Worm (Caenorhabditis elegans) whole organism, young adult: ENCODE data around the gene F20C5.5.

ENCODE experiments used
- B0261.1 ChIP-seq: sonication (generic microtip); optimal IDR thresholded peaks from 2 replicates; lab custom pipeline; 2016; ENCODE audit warnings: mild to moderate bottlenecking, missing genetic modification characterization, moderate library complexity, missing compliant biosample characterization
- B0336.3 ChIP-seq: fragments of 200-800 bp; sonication (Bioruptor generic); IDR thresholded peaks from 2 replicates; pipeline ENCODE4 v1.3.6; 2022; ENCODE audit warnings: missing genetic modification characterization, missing compliant biosample characterization
- C17E4.6 ChIP-seq: fragments of 200-800 bp; sonication (Bioruptor generic); IDR thresholded peaks from 2 replicates; pipeline ENCODE4 v1.3.6; 2022; ENCODE audit warnings: missing genetic modification reagents, missing genetic modification characterization, missing compliant biosample characterization
- F23B12.7 ChIP-seq: sonication (generic microtip); optimal IDR thresholded peaks from 2 replicates; lab custom pipeline; 2017; ENCODE audit warnings: missing genetic modification characterization, mild to moderate bottlenecking, missing compliant biosample characterization, antibody characterized with exemption, moderate library complexity; ENCODE audit not compliant: insufficient read depth
- K12H6.12 ChIP-seq: fragments of 200-800 bp; sonication (Bioruptor generic); optimal IDR thresholded peaks from 2 replicates; lab custom pipeline; 2018; ENCODE audit warnings: mild to moderate bottlenecking, missing genetic modification characterization, missing compliant biosample characterization
- ZK185.1 ChIP-seq: sonication (generic microtip); optimal IDR thresholded peaks from 2 replicates; lab custom pipeline; 2016; ENCODE audit warnings: mild to moderate bottlenecking, missing genetic modification characterization, missing compliant biosample characterization; ENCODE audit not compliant: poor library complexity, severe bottlenecking
- aptf-2 ChIP-seq: fragments of 200-800 bp; sonication (Bioruptor generic); conservative IDR thresholded peaks from 2 replicates; pipeline ENCODE4 v1.3.6; 2022; ENCODE audit warnings: missing genetic modification reagents, missing genetic modification characterization, missing compliant biosample characterization
- athp-1 ChIP-seq: sonication (generic microtip); optimal IDR thresholded peaks from 2 replicates; lab custom pipeline; 2017; ENCODE audit warnings: mild to moderate bottlenecking, missing genetic modification characterization, missing compliant biosample characterization
- attf-3 ChIP-seq: fragments of 200-800 bp; sonication (Bioruptor generic); conservative IDR thresholded peaks from 2 replicates; pipeline ENCODE4 v1.3.6; 2022; ENCODE audit warnings: missing genetic modification reagents, missing genetic modification characterization, missing compliant biosample characterization
- attf-6 ChIP-seq: fragments of 200-800 bp; sonication (Bioruptor generic); IDR thresholded peaks from 2 replicates; pipeline ENCODE4 v1.3.6; 2022; ENCODE audit warnings: missing genetic modification reagents, missing genetic modification characterization, missing compliant biosample characterization
- cebp-1 ChIP-seq, 2 experiments: fragments of 200-800 bp in 1 of 2; sonication (Bioruptor generic) in 1 of 2; sonication (generic microtip) in 1 of 2; IDR thresholded peaks in 1 of 2; optimal IDR thresholded peaks in 1 of 2; 2 replicates each; pipeline versions ENCODE4 v1.3.6 to Lab custom; 2017 to 2022; ENCODE audit warnings: missing compliant biosample characterization in 2 of 2, missing genetic modification characterization in 2 of 2, mild to moderate bottlenecking in 1 of 2, missing genetic modification reagents in 1 of 2, moderate library complexity in 1 of 2
- ceh-27 ChIP-seq: fragments of 200-800 bp; sonication (Bioruptor generic); optimal IDR thresholded peaks from 2 replicates; lab custom pipeline; 2018; ENCODE audit warnings: mild to moderate bottlenecking, missing genetic modification characterization, moderate library complexity, missing compliant biosample characterization
- ceh-58 ChIP-seq: fragments of 200-800 bp; sonication (Bioruptor generic); IDR thresholded peaks from 2 replicates; pipeline ENCODE4 v1.3.6; 2022; ENCODE audit warnings: missing genetic modification characterization, missing compliant biosample characterization
- ceh-79 ChIP-seq: sonication (generic microtip); optimal IDR thresholded peaks from 2 replicates; lab custom pipeline; 2017; ENCODE audit warnings: mild to moderate bottlenecking, missing genetic modification characterization, missing compliant biosample characterization
- chd-7 ChIP-seq: sonication (generic microtip); optimal IDR thresholded peaks from 2 replicates; lab custom pipeline; 2016; ENCODE audit warnings: mild to moderate bottlenecking, missing genetic modification characterization, moderate library complexity, missing compliant biosample characterization
- dox-1 ChIP-seq: fragments of 200-800 bp; sonication (Bioruptor generic); IDR thresholded peaks from 2 replicates; pipeline ENCODE4 v1.3.6; 2022; ENCODE audit warnings: missing genetic modification reagents, missing genetic modification characterization, missing compliant biosample characterization
- dpff-1 ChIP-seq: sonication (generic microtip); optimal IDR thresholded peaks from 2 replicates; lab custom pipeline; 2017; ENCODE audit warnings: mild to moderate bottlenecking, missing genetic modification characterization, missing compliant biosample characterization
- ekl-4 ChIP-seq: fragments of 200-800 bp; sonication (Bioruptor generic); IDR thresholded peaks from 2 replicates; pipeline ENCODE4 v1.3.6; 2022; ENCODE audit warnings: missing genetic modification reagents, missing genetic modification characterization, missing compliant biosample characterization
- gei-17 ChIP-seq: fragments of 200-800 bp; sonication (Bioruptor generic); optimal IDR thresholded peaks from 2 replicates; lab custom pipeline; 2018; ENCODE audit warnings: mild to moderate bottlenecking, missing genetic modification characterization, missing compliant biosample characterization
- him-1 ChIP-seq: sonication (generic microtip); optimal IDR thresholded peaks from 2 replicates; lab custom pipeline; 2016; ENCODE audit warnings: missing genotype, missing genetic modification reagents, missing genetic modification characterization, missing compliant biosample characterization
- hmg-1.2 ChIP-seq: fragments of 200-800 bp; sonication (Bioruptor generic); IDR thresholded peaks from 2 replicates; pipeline ENCODE4 v1.3.6; 2022; ENCODE audit warnings: missing genetic modification reagents, missing genetic modification characterization, missing compliant biosample characterization
- lin-35 ChIP-seq, 3 experiments: fragments of 150-350 bp in 2 of 3; sonication (generic microtip) in 1 of 3; optimal IDR thresholded peaks; 2 replicates each; lab custom pipeline; 2014 to 2018; ENCODE audit warnings: missing biosample characterization in 3 of 3, missing genetic modification characterization in 3 of 3, missing genetic modification reagents in 3 of 3
- lin-40 ChIP-seq: sonication (generic microtip); optimal IDR thresholded peaks from 2 replicates; lab custom pipeline; 2016; ENCODE audit warnings: missing genetic modification characterization, mild to moderate bottlenecking, missing compliant biosample characterization, missing genotype, missing genetic modification reagents
- lsl-1 ChIP-seq: fragments of 200-800 bp; sonication (Bioruptor generic); optimal IDR thresholded peaks from 2 replicates; lab custom pipeline; 2018; ENCODE audit warnings: mild to moderate bottlenecking, missing genetic modification characterization, moderate library complexity, missing compliant biosample characterization
- madf-6 ChIP-seq: fragments of 200-800 bp; sonication (Bioruptor generic); IDR thresholded peaks from 2 replicates; pipeline ENCODE4 v1.3.6; 2022; ENCODE audit warnings: missing genetic modification reagents, missing genetic modification characterization, missing compliant biosample characterization
- nfyb-1 ChIP-seq: fragments of 200-800 bp; sonication (Bioruptor generic); IDR thresholded peaks from 2 replicates; pipeline ENCODE4 v1.3.6; 2022; ENCODE audit warnings: missing genetic modification reagents, missing genetic modification characterization, missing compliant biosample characterization
- repo-1 ChIP-seq: sonication (generic microtip); optimal IDR thresholded peaks from 2 replicates; lab custom pipeline; 2017; ENCODE audit warnings: mild to moderate bottlenecking, missing genetic modification characterization, missing compliant biosample characterization
- sdz-38 ChIP-seq: sonication (generic microtip); optimal IDR thresholded peaks from 2 replicates; lab custom pipeline; 2016; ENCODE audit warnings: missing genotype, missing genetic modification characterization, missing compliant biosample characterization
- snpc-1.3 ChIP-seq: sonication (generic microtip); optimal IDR thresholded peaks from 2 replicates; lab custom pipeline; 2017; ENCODE audit warnings: missing genetic modification characterization, mild to moderate bottlenecking, missing compliant biosample characterization, antibody characterized with exemption, moderate library complexity, missing genotype, missing genetic modification reagents; ENCODE audit not compliant: insufficient read depth
- snpc-3.4 ChIP-seq: sonication (generic microtip); optimal IDR thresholded peaks from 2 replicates; lab custom pipeline; 2017; ENCODE audit warnings: missing genetic modification characterization, mild to moderate bottlenecking, missing compliant biosample characterization, antibody characterized with exemption, moderate library complexity, missing genotype, missing genetic modification reagents
- tbp1 ChIP-seq: fragments of 200-800 bp; sonication (Bioruptor generic); optimal IDR thresholded peaks from 2 replicates; lab custom pipeline; 2018; ENCODE audit warnings: mild to moderate bottlenecking, missing genetic modification characterization, missing compliant biosample characterization
- unc-130 ChIP-seq: sonication (generic microtip); optimal IDR thresholded peaks from 2 replicates; lab custom pipeline; 2016; ENCODE audit warnings: missing genetic modification reagents, missing genetic modification characterization, missing compliant biosample characterization
- unc-62 ChIP-seq: fragments of 150-350 bp; optimal IDR thresholded peaks from 2 replicates; lab custom pipeline; 2014; ENCODE audit warnings: missing biosample characterization, missing genetic modification reagents, missing genetic modification characterization
- ztf-18 ChIP-seq: sonication (generic microtip); optimal IDR thresholded peaks from 2 replicates; lab custom pipeline; 2016; ENCODE audit warnings: missing genotype, mild to moderate bottlenecking, missing genetic modification characterization, missing compliant biosample characterization
- ztf-22 ChIP-seq: fragments of 200-800 bp; sonication (Bioruptor generic); optimal IDR thresholded peaks from 2 replicates; lab custom pipeline; 2018; ENCODE audit warnings: mild to moderate bottlenecking, missing genetic modification characterization, moderate library complexity, missing compliant biosample characterization

Gene F20C5.5

ce11 chrIV:8743654-8744332, 25.6 kb downstream of the F20C5.5 start, which contains the start of gene F21D5.7 (continued):
- TF ChIP-seq athp-1, result no peak
- TF ChIP-seq B0261.1 (tag; lab: Kevin White, UChicago), result no peak
- no peak for TF ChIP-seq unc-130 (GFP tag; lab: Kevin White, UChicago)
- TF ChIP-seq ZK185.1, result peak; percentile 63
- TF ChIP-seq him-1 (tag; lab: Kevin White, UChicago), result no peak
- peak; percentile 24 for TF ChIP-seq unc-62 (GFP tag; lab: Kevin White, UChicago)
- no peak for TF ChIP-seq gei-17 (GFP tag; lab: Kevin White, UChicago)
- peak; percentile 68; the same call in 1 of the 2 replicates for TF ChIP-seq ekl-4 (GFP tag; lab: Robert Waterston, UW)
- no peak for TF ChIP-seq lin-40 (tag; lab: Kevin White, UChicago)
- peak; percentile 19 for TF ChIP-seq K12H6.12 (tag; lab: Kevin White, UChicago)
- peak; percentile 43 for TF ChIP-seq ceh-27 (GFP tag; lab: Kevin White, UChicago)
- no peak for TF ChIP-seq aptf-2
- peak; percentile 55 for TF ChIP-seq tbp1
- TF ChIP-seq cebp-1 (GFP tag; IDR thresholded peaks at IDR 0.05; lab: Robert Waterston, UW), result peak; percentile 22; the same call in 1 of the 2 replicates
- TF ChIP-seq cebp-1 (tag; optimal IDR thresholded peaks at IDR 0.05; lab: Kevin White, UChicago), result peak; percentile 93
- no peak for TF ChIP-seq ceh-58 (GFP tag; lab: Robert Waterston, UW)
- TF ChIP-seq hmg-1.2 (GFP tag; lab: Robert Waterston, UW), result peak; percentile 52
- peak; percentile 34 for TF ChIP-seq snpc-1.3
- TF ChIP-seq F23B12.7 (tag; lab: Kevin White, UChicago), result peak; percentile 63
- TF ChIP-seq lsl-1 (GFP tag; lab: Kevin White, UChicago), result peak; percentile 55
- TF ChIP-seq B0336.3 (GFP tag; lab: Robert Waterston, UW), result peak; percentile 71; the same call in 1 of the 2 replicates
- TF ChIP-seq attf-3 (GFP tag; lab: Robert Waterston, UW), result 0 out of 2 replicates have a peak, but pooled peaks have one; percentile 41

- TF ChIP-seq nfyb-1 (GFP tag; lab: Robert Waterston, UW), result peak; percentile 57; the same call in 1 of the 2 replicates
- TF ChIP-seq cebp-1 (GFP tag; IDR thresholded peaks at IDR 0.05; lab: Robert Waterston, UW), result no peak
- TF ChIP-seq cebp-1 (tag; optimal IDR thresholded peaks at IDR 0.05; lab: Kevin White, UChicago), result peak; percentile 13
- TF ChIP-seq ztf-22 (GFP tag; lab: Kevin White, UChicago), result no peak
- 0 out of 2 replicates have a peak, but pooled peaks have one; percentile 24 for TF ChIP-seq B0336.3 (GFP tag; lab: Robert Waterston, UW)
- peak; percentile 8 for TF ChIP-seq snpc-3.4
- TF ChIP-seq ceh-79 (tag; lab: Kevin White, UChicago), result no peak
- TF ChIP-seq dpff-1 (tag; lab: Kevin White, UChicago), result peak; percentile 47
- TF ChIP-seq ceh-58 (GFP tag; lab: Robert Waterston, UW), result no peak
- no peak for TF ChIP-seq attf-6
- peak in 1 of 3 experiments; percentile 48 for TF ChIP-seq lin-35 (GFP tag; optimal IDR thresholded peaks at IDR 0.05; lab: Kevin White, UChicago)
- peak; percentile 32; the same call in 1 of the 2 replicates for TF ChIP-seq madf-6
- TF ChIP-seq repo-1 (tag; lab: Kevin White, UChicago), result peak; percentile 56
- no peak for TF ChIP-seq chd-7 (tag; lab: Kevin White, UChicago)
Observed at ce11 chrIV:8740952-8741438, 28.4 kb downstream of the F20C5.5 start, which contains the start of gene F21D5.6. Gene F21D5.6, minus strand, starts transcription at chrIV:8741388.

DNA sequence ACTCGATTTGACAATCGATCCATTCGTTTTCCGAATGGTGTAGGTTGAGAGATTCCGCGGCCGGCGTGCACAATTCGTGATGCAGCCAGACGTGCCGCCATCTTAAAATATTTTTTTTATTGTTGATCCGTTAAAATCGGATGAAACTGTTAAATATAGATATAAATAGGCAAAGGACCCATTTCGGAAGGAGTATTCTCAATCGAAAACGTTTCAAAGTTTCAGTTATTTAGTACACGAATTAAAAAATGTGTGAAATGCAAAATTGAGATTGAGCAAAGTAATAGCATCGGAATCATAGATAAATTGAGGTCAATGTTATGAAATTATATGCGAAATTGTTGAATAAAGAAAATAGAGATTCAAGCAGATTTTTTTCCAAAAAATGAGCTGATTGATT, 29.5 kb downstream of the F20C5.5 start, which contains the start of gene mrps-33:
Gene mrps-33 (minus strand): TSS at position 101 of the 400 bp plus-strand sequence.
- TF ChIP-seq dpff-1 (tag; lab: Kevin White, UChicago) (no peak), F23B12.7 (tag; lab: Kevin White, UChicago) (no peak), attf-6 (no peak), sdz-38 (tag; lab: Kevin White, UChicago) (no peak), C17E4.6 (GFP tag; lab: Robert Waterston, UW) (no peak), dox-1 (GFP tag; lab: Robert Waterston, UW) (no peak), ztf-18 (tag; lab: Kevin White, UChicago) (peak; percentile 8)
